Worm (Caenorhabditis elegans): ENCODE data around the gene ttr-44.

The ttr-44 gene

ce11 chrV:13497322-13497847 lies 33.2 kb downstream of the ttr-44 start, which contains the start of the genes eea-1 and gut-2 (continued):
- TF ChIP-seq lin-39 (tag; optimal IDR thresholded peaks at IDR 0.05) (no peak), skn-1 (tag; optimal IDR thresholded peaks at IDR 0.05) (no peak), Y48G9A.11 (GFP tag; IDR thresholded peaks at IDR 0.05) (peak; percentile 98), lin-13 (GFP tag; optimal IDR thresholded peaks at IDR 0.05) (no peak), pqm-1 (tag; optimal IDR thresholded peaks at IDR 0.05) (no peak), hlh-30 (tag; optimal IDR thresholded peaks at IDR 0.05; ENCODE audit: insufficient read depth) (peak; percentile 58), daf-8 (GFP tag; IDR thresholded peaks at IDR 0.05) (no peak), unc-62 (GFP tag; optimal IDR thresholded peaks at IDR 0.05 in 1 of 2) (peak in 1 of 2 experiments; percentile 96), unc-62 (tag; optimal IDR thresholded peaks at IDR 0.05) (no peak), nhr-42 (GFP tag; IDR thresholded peaks at IDR 0.05) (no peak), lin-1 (GFP tag; IDR thresholded peaks at IDR 0.05) (no peak), egl-27 (tag; optimal IDR thresholded peaks at IDR 0.05) (no peak), dpl-1 (GFP tag; optimal IDR thresholded peaks at IDR 0.05) (peak; percentile 66), lim-7 (GFP tag; IDR thresholded peaks at IDR 0.05) (no peak), fkh-10 (GFP tag; optimal IDR thresholded peaks at IDR 0.05) (no peak), ceh-62 (tag; optimal IDR thresholded peaks at IDR 0.05) (no peak), nhr-77 (tag; optimal IDR thresholded peaks at IDR 0.05) (no peak), mep-1 (tag; optimal IDR thresholded peaks at IDR 0.05) (peak; percentile 67), nhr-11 (tag; optimal IDR thresholded peaks at IDR 0.05) (no peak), lsy-2 (tag; optimal IDR thresholded peaks at IDR 0.05) (peak in 1 of 2 experiments; percentile 73), ceh-82 (tag; optimal IDR thresholded peaks at IDR 0.05) (no peak), nhr-41 (GFP tag; IDR thresholded peaks at IDR 0.05) (no peak), hif-1 (tag; optimal IDR thresholded peaks at IDR 0.05) (no peak), T26A8.4 (GFP tag; IDR thresholded peaks at IDR 0.05) (no peak), ceh-32 (tag; optimal IDR thresholded peaks at IDR 0.05; ENCODE audit: poor library complexity) (no peak), daf-19 (GFP tag; conservative IDR thresholded peaks at IDR 0.05) (no peak), gei-8 (GFP tag; optimal IDR thresholded peaks at IDR 0.05) (no peak), ctbp-1 (GFP tag; IDR thresholded peaks at IDR 0.05) (no peak), ztf-7 (tag; optimal IDR thresholded peaks at IDR 0.05) (no peak), hlh-11 (tag; optimal IDR thresholded peaks at IDR 0.05) (peak; percentile 54), lin-29 (GFP tag; IDR thresholded peaks at IDR 0.05) (no peak), hmg-1.1 (GFP tag; IDR thresholded peaks at IDR 0.05) (no peak), mdl-1 (tag; optimal IDR thresholded peaks at IDR 0.05) (peak in 1 of 2 experiments; percentile 8), mxl-3 (GFP tag; optimal IDR thresholded peaks at IDR 0.05) (peak; percentile 3), ZK337.2 (GFP tag; IDR thresholded peaks at IDR 0.05) (no peak), F37D6.2 (tag; optimal IDR thresholded peaks at IDR 0.05) (no peak), F44E2.7 (GFP tag; IDR thresholded peaks at IDR 0.05) (no peak), F26F4.8 (GFP tag; conservative IDR thresholded peaks at IDR 0.05) (no peak), dmd-6 (GFP tag; IDR thresholded peaks at IDR 0.05) (no peak), mdt-29 (GFP tag; IDR thresholded peaks at IDR 0.05) (no peak), aly-2 (tag; optimal IDR thresholded peaks at IDR 0.05) (no peak), zip-11 (GFP tag; IDR thresholded peaks at IDR 0.05) (no peak), ZK546.5 (tag; optimal IDR thresholded peaks at IDR 0.05) (no peak), nhr-48 (tag; optimal IDR thresholded peaks at IDR 0.05) (no peak), arid-1 (GFP tag; conservative IDR thresholded peaks at IDR 0.05) (no peak), saeg-2 (GFP tag; IDR thresholded peaks at IDR 0.05) (no peak), lin-15B (tag; optimal IDR thresholded peaks at IDR 0.05) (no peak), R02D3.7 (tag; optimal IDR thresholded peaks at IDR 0.05) (no peak), madf-5 (GFP tag; IDR thresholded peaks at IDR 0.05) (no peak), ces-1 (GFP tag; optimal IDR thresholded peaks at IDR 0.05) (no peak), ceh-44 (GFP tag; IDR thresholded peaks at IDR 0.05) (no peak), snpc-1.2 (GFP tag; IDR thresholded peaks at IDR 0.05) (no peak), unc-130 (GFP tag; optimal IDR thresholded peaks at IDR 0.05) (no peak)

Measured in whole organism, L4 larva.